Worm (Caenorhabditis elegans) whole organism, late embryonic: Measurements from ENCODE around the gene pqe-1.

Experiments used
- ceh-22 ChIP-seq: sonication (generic microtip); optimal IDR thresholded peaks from 2 replicates; lab custom pipeline; 2017; ENCODE audit warnings: missing biosample characterization, missing genetic modification characterization
- fkh-10 ChIP-seq: fragments of 150-350 bp; optimal IDR thresholded peaks from 2 replicates; lab custom pipeline; 2014; ENCODE audit warnings: missing biosample characterization, missing genetic modification reagents, missing genetic modification characterization
- pha-4 ChIP-seq: fragments of 150-350 bp; optimal IDR thresholded peaks from 2 replicates; lab custom pipeline; 2018; ENCODE audit warnings: missing biosample characterization, missing genetic modification reagents, missing genetic modification characterization

DNA sequence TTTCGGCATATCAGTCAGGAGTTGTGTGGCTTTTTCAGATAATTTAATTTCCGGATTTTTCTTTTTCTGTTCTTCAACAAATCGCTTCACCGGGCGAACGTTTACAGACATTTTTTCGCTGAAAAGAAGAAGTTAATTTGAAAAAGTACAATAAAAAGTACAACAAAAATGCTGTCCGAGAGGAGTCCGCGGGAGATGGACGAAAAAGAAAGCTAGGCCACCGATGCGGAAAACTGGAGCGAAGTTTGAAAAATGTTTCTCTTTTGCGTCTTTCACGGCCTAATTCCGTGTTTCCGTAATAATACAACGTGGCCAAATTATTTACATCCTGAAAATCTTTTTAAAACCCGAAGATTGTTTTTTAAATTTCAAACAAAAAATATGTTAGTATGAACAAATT lies 38.2 kb downstream of the pqe-1 start, which contains the start of gene thoc-5:
- TF ChIP-seq pha-4 (no peak), ceh-22 (tag; lab: Kevin White, UChicago) (no peak), fkh-10 (GFP tag; lab: Kevin White, UChicago) (no peak)
